Fruit fly (Drosophila melanogaster) whole organism, wandering third instar larva: ENCODE measurements around the gene CG18585.
A peak's percentile ranks its signal among the peaks of the same experiment; 100 is the strongest.

Experiments
- Abd-B ChIP-seq: fragments of >200 bp; optimal IDR thresholded peaks from 2 replicates; lab custom pipeline; 2017; ENCODE audit warnings: missing biosample characterization, missing genetic modification characterization
- CG32264 ChIP-seq: fragments of 200-800 bp; sonication (Bioruptor generic); optimal IDR thresholded peaks from 2 replicates; lab custom pipeline; 2016; ENCODE audit warnings: missing biosample characterization, missing genetic modification characterization
- CG9705 ChIP-seq: fragments of 200-800 bp; sonication (Bioruptor generic); optimal IDR thresholded peaks from 2 replicates; lab custom pipeline; 2018; ENCODE audit warnings: missing biosample characterization, mild to moderate bottlenecking, missing genetic modification characterization
- CrebA ChIP-seq: fragments of 200-800 bp; sonication (Bioruptor generic); optimal IDR thresholded peaks from 2 replicates; lab custom pipeline; 2016; ENCODE audit warnings: missing biosample characterization, mild to moderate bottlenecking, missing genetic modification characterization, borderline replicate concordance
- Dfd ChIP-seq: fragments of >200 bp; optimal IDR thresholded peaks from 2 replicates; lab custom pipeline; 2017; ENCODE audit warnings: missing biosample characterization, missing genetic modification characterization
- GATAd ChIP-seq: sonication (Bioruptor generic); optimal IDR thresholded peaks from 2 replicates; lab custom pipeline; 2016; ENCODE audit warnings: missing biosample characterization, missing genetic modification characterization
- Hnf4 ChIP-seq: fragments of 200-800 bp; sonication (Bioruptor generic); optimal IDR thresholded peaks from 2 replicates; lab custom pipeline; 2016; ENCODE audit warnings: missing biosample characterization, mild to moderate bottlenecking, missing genetic modification characterization
- Hr83 ChIP-seq: fragments of 200-300 bp; sonication (Bioruptor generic); optimal IDR thresholded peaks from 2 replicates; lab custom pipeline; 2016; ENCODE audit warnings: missing biosample characterization, mild to moderate bottlenecking, missing genetic modification characterization, moderate library complexity; ENCODE audit not compliant: poor library complexity, severe bottlenecking
- Jra ChIP-seq: sonication (Bioruptor generic); optimal IDR thresholded peaks from 2 replicates; lab custom pipeline; 2016; ENCODE audit warnings: missing biosample characterization, missing genetic modification characterization
- Mio ChIP-seq: sonication (Bioruptor generic); optimal IDR thresholded peaks from 2 replicates; lab custom pipeline; 2016; ENCODE audit warnings: missing biosample characterization, missing genetic modification characterization
- Myc ChIP-seq: fragments of >200 bp; optimal IDR thresholded peaks from 2 replicates; lab custom pipeline; 2017
- N ChIP-seq: fragments of >200 bp; optimal IDR thresholded peaks from 2 replicates; lab custom pipeline; 2018; ENCODE audit warnings: missing biosample characterization, missing external identifiers, missing genetic modification characterization
- OdsH ChIP-seq: fragments of 200-800 bp; sonication (Bioruptor generic); optimal IDR thresholded peaks from 2 replicates; lab custom pipeline; 2016; ENCODE audit warnings: missing biosample characterization, mild to moderate bottlenecking, missing genetic modification characterization
- Rel ChIP-seq, 2 experiments: fragments of 200-800 bp; sonication (Bioruptor generic) in 1 of 2; optimal IDR thresholded peaks; 2 replicates in 1 of 2; 3 replicates in 1 of 2; lab custom pipeline; 2016 to 2019; ENCODE audit warnings: mild to moderate bottlenecking in 2 of 2, missing biosample characterization in 2 of 2, missing genetic modification characterization in 2 of 2, moderate library complexity in 1 of 2
- Sp1 ChIP-seq: fragments of 200-800 bp; sonication (Bioruptor generic); optimal IDR thresholded peaks from 3 replicates; lab custom pipeline; 2019; ENCODE audit warnings: missing biosample characterization, mild to moderate bottlenecking, missing genetic modification characterization, moderate library complexity
- Vsx2 ChIP-seq: fragments of 200-300, 225-300 bp; sonication (Bioruptor generic); optimal IDR thresholded peaks from 2 replicates; lab custom pipeline; 2018; ENCODE audit warnings: missing biosample characterization, missing genetic modification characterization; ENCODE audit not compliant: partially characterized antibody
- br ChIP-seq: fragments of 200-800 bp; sonication (Bioruptor generic); optimal IDR thresholded peaks from 2 replicates; lab custom pipeline; 2016; ENCODE audit warnings: missing biosample characterization, missing genetic modification characterization
- brk ChIP-seq: fragments of 200-800 bp; sonication (Bioruptor generic); optimal IDR thresholded peaks from 2 replicates; lab custom pipeline; 2016; ENCODE audit warnings: missing biosample characterization, mild to moderate bottlenecking, missing genetic modification characterization
- dmrt93B ChIP-seq: fragments of 200-800 bp; sonication (Bioruptor generic); optimal IDR thresholded peaks from 2 replicates; lab custom pipeline; 2018; ENCODE audit warnings: missing biosample characterization, mild to moderate bottlenecking, missing genetic modification characterization
- dsf ChIP-seq: sonication (Bioruptor generic); optimal IDR thresholded peaks from 2 replicates; lab custom pipeline; 2016; ENCODE audit warnings: missing biosample characterization, missing genetic modification characterization, borderline replicate concordance
- ey ChIP-seq: fragments of 200-800 bp; sonication (Bioruptor generic); optimal IDR thresholded peaks from 2 replicates; lab custom pipeline; 2016; ENCODE audit warnings: missing biosample characterization, missing genetic modification characterization
- foxo ChIP-seq, 2 experiments: fragments of 200-800 bp; sonication (Bioruptor generic); optimal IDR thresholded peaks; 2 replicates in 1 of 2; 3 replicates in 1 of 2; lab custom pipeline; 2016 to 2017; ENCODE audit warnings: missing biosample characterization in 2 of 2, missing genetic modification characterization in 2 of 2
- fru ChIP-seq: fragments of 200-800 bp; sonication (Bioruptor generic); optimal IDR thresholded peaks from 3 replicates; lab custom pipeline; 2016; ENCODE audit warnings: missing biosample characterization, mild to moderate bottlenecking, missing genetic modification characterization
- jim ChIP-seq: fragments of 175-275, 200-325 bp; sonication (Bioruptor generic); optimal IDR thresholded peaks from 2 replicates; lab custom pipeline; 2016; ENCODE audit warnings: missing biosample characterization, mild to moderate bottlenecking, missing genetic modification characterization
- pan ChIP-seq: fragments of >200 bp; optimal IDR thresholded peaks from 2 replicates; lab custom pipeline; 2017
- psq ChIP-seq: fragments of 200-800 bp; sonication (Bioruptor generic); optimal IDR thresholded peaks from 3 replicates; lab custom pipeline; 2017; ENCODE audit warnings: missing biosample characterization, mild to moderate bottlenecking, missing genetic modification characterization, moderate library complexity
- sage ChIP-seq: fragments of 200-800 bp; sonication (Bioruptor generic); optimal IDR thresholded peaks from 2 replicates; lab custom pipeline; 2016; ENCODE audit warnings: missing biosample characterization, mild to moderate bottlenecking, missing genetic modification characterization
- woc ChIP-seq: sonication (Bioruptor generic); optimal IDR thresholded peaks from 2 replicates; lab custom pipeline; 2016; ENCODE audit warnings: missing biosample characterization, mild to moderate bottlenecking, missing genetic modification characterization

Gene CG18585

DNA sequence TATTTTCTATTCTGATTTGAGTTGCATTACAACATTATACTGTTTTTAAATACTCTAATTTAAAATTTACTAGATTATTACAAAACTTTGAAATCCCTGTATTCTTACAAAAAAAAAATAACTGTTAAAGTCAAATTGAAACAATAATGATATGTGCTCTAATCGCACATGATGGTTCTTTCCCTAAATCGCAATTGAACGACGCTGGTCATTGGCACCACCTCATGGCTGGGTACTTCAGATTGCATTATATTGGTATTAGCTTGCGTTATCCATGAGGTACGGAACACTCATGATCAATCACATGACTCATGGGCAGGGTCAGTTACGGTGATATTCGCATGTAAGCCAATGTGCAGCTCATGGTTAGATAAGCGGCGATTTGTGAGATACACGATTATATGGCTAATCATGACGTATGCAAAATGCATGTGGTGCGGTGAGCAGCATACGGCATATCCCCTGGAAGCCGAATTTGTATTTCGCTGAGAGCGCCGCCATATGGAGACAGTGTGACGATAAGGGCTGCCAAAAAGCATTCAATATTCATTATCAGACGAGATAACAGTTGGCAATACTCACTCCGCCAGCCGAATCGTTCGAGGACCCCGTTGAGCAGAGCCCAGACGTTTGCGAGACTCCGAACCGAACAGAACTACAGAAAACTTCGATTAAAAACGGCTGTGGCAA is 12.6 kb downstream of the CG18585 start (continued):
- TF ChIP-seq GATAd (GFP tag; lab: Kevin White, UChicago) = no peak
- TF ChIP-seq pan (lab: Kevin White, UChicago) = no peak
- no peak for TF ChIP-seq jim (GFP tag; lab: Kevin White, UChicago)
- no peak for TF ChIP-seq CrebA
- TF ChIP-seq Sp1 = no peak
- TF ChIP-seq Abd-B (GFP tag; lab: Kevin White, UChicago) = no peak
- no peak for TF ChIP-seq CG9705
- no peak for TF ChIP-seq Myc (lab: Kevin White, UChicago)
- no peak for TF ChIP-seq ey
- no peak for TF ChIP-seq Dfd (GFP tag; lab: Kevin White, UChicago)
- TF ChIP-seq woc (GFP tag; lab: Kevin White, UChicago) = no peak
- peak; percentile 87 for TF ChIP-seq Vsx2 (GFP tag; lab: Kevin White, UChicago)

DNA sequence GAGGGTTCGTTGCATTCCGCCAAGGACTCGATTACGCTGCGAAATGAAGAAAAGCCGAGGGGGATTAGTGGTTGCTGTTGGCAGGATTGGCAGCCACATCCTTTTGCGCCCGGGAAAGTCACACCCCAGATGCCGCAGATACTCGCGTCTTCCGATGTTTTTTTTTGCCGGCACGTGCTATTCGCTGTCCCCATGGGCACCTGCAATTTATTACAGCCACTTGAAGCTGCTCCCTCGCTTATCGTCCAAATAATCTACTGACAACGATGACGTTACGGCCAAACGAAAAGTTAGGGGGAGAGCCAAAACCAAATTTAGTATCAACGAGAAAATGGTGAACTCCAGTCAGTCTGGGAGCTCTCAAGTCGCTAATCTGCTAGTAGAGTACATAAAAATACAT is 13.9 kb downstream of the CG18585 start:
- no peak for TF ChIP-seq Rel (GFP tag; optimal IDR thresholded peaks at IDR 0.05; lab: Kevin White, UChicago)
- peak; percentile 43 for TF ChIP-seq Rel (tag; optimal IDR thresholded peaks at IDR 0.05; lab: Kevin White, UChicago)
- no peak for TF ChIP-seq OdsH (GFP tag; lab: Kevin White, UChicago)

DNA sequence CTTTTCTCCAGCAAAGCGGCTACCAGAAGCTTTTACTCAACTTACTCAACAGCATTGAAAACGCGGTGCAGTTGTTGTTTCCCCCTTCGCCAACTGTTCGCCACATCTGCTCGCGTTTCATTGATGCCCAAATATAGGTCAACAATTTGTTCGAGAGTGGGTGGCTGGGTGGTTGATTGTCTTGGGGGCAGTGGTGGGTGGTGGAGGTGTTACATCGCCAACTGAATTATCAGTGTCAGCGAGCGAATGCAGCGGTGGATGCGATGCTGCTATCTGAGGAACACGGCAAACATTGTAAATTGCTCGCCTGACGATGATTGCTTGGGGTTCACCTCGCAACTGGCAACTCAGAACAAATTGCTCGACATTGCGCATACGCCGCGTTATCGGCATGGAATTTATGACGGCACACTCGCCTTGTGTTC is 15.1 kb downstream of the CG18585 start:
- no peak for TF ChIP-seq Abd-B (GFP tag; lab: Kevin White, UChicago)
- TF ChIP-seq OdsH (GFP tag; lab: Kevin White, UChicago) = no peak
- TF ChIP-seq Rel (GFP tag; optimal IDR thresholded peaks at IDR 0.05; lab: Kevin White, UChicago) = no peak
- peak; percentile 82 for TF ChIP-seq Rel (tag; optimal IDR thresholded peaks at IDR 0.05; lab: Kevin White, UChicago)
- TF ChIP-seq, all 38 proteins: peak for 1

DNA sequence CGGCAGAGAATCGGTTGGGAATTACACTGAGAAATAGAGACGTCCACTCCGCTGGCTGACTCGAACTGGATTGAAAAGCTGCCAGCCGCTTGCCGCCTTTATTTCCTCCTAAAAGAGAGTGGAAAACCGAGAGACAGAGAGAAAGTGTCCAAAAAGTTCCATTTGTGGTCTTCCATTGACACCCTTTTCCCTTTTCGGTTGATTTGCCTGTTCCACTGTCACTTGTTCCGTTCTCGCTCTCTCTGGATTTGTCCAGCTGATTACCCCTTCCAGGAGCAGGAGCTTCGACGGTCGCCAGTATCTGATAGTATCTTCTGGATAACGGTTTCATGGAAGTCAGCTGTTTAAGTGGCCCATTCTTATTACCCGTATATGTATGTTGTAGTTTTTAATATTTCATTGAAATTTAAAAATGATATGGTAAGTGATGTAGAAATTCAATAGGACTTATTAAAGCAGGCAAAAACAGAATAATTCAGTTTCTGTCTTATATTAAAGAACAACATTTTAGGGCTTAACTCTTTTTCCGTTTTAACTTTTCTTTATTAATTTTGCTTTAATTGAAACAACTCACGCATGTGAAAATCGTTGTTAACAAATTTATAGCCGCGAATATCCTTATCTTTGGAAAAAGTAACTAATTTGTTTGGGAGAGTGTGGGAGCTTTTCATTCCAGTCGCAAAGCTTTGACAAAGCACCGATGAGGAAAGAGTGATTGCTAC is 15.7 kb downstream of the CG18585 start, which contains the start of gene Slob:
Gene Slob (minus strand): TSS at position 51 of the 722 bp plus-strand sequence.
- no peak for TF ChIP-seq CrebA
- TF ChIP-seq Dfd (GFP tag; lab: Kevin White, UChicago) = no peak
- TF ChIP-seq sage (GFP tag; lab: Kevin White, UChicago) = no peak
- no peak for TF ChIP-seq woc (GFP tag; lab: Kevin White, UChicago)
- TF ChIP-seq Mio = no peak
- TF ChIP-seq foxo (GFP tag; optimal IDR thresholded peaks at IDR 0.05; lab: Kevin White, UChicago) = no peak
- TF ChIP-seq fru (GFP tag; lab: Kevin White, UChicago) = no peak
- TF ChIP-seq Hnf4 = no peak
- no peak for TF ChIP-seq Vsx2 (GFP tag; lab: Kevin White, UChicago)
- TF ChIP-seq dmrt93B (GFP tag; lab: Kevin White, UChicago) = no peak
- no peak for TF ChIP-seq Rel (GFP tag; optimal IDR thresholded peaks at IDR 0.05; lab: Kevin White, UChicago)
- TF ChIP-seq Rel (tag; optimal IDR thresholded peaks at IDR 0.05; lab: Kevin White, UChicago) = no peak
- TF ChIP-seq CG32264 (GFP tag; lab: Kevin White, UChicago) = no peak
- no peak for TF ChIP-seq Abd-B (GFP tag; lab: Kevin White, UChicago)
- no peak for TF ChIP-seq GATAd (GFP tag; lab: Kevin White, UChicago)

DNA sequence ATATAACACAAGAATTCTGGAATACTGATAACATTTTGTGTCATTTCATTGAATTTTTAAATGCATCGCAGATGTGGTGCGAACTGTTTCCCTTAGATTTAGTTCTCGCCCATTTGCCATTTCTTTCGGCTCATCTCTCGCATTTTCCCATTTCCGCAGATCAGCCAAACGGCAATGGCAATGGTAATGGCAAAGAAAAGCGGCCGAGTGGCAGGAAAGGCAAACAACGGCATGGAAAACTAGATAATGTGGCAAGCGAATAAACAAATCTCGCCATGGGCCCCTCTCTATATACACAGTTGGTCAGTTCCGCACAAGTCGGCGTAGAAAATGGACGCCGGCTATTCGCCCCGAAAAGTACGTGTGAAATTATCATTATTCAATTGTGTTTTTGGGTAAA is 25.1 kb downstream of the CG18585 start, which contains the start of gene Myo28B1:
Gene Myo28B1 (plus strand): TSS at position 301 of the 400 bp plus-strand sequence.
- no peak for TF ChIP-seq Jra
- no peak for TF ChIP-seq jim (GFP tag; lab: Kevin White, UChicago)
- no peak for TF ChIP-seq Mio
- TF ChIP-seq Vsx2 (GFP tag; lab: Kevin White, UChicago) = no peak
- no peak for TF ChIP-seq woc (GFP tag; lab: Kevin White, UChicago)
- TF ChIP-seq brk = no peak
- no peak for TF ChIP-seq pan (lab: Kevin White, UChicago)
- TF ChIP-seq dsf = no peak
- TF ChIP-seq psq (GFP tag; lab: Kevin White, UChicago) = no peak
- TF ChIP-seq Myc (lab: Kevin White, UChicago) = no peak
- TF ChIP-seq Abd-B (GFP tag; lab: Kevin White, UChicago) = no peak

DNA sequence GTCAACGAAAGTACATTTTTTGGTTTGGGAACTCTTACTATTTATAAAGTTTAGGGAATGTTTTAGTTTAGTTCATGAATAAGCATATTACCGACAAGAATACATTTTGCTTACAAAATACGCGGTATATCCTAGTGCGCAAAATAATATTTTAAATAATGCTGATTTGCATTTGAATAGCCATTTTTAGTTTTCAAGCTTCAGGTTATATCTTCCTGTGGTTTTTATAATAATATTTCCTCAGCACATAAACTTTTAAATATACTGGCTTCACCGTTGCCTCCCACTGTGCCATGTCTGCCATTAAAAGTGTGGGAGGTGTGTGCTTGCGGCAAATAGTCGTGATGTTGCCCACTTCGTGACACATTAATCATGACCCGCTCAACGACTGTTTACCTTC is 30.8 kb downstream of the CG18585 start:
- TF ChIP-seq br (GFP tag; lab: Kevin White, UChicago) (no peak), Mio (no peak), Hr83 (GFP tag; lab: Kevin White, UChicago) (no peak), N (no peak), Dfd (GFP tag; lab: Kevin White, UChicago) (no peak)
